Fruit fly (Drosophila melanogaster): Measurements from ENCODE around the gene CG34263.

- TF ChIP-seq CG15336 (GFP tag; IDR thresholded peaks at IDR 0.05): no peak
- TF ChIP-seq cyc (GFP tag; optimal IDR thresholded peaks at IDR 0.05): no peak
- TF ChIP-seq Hr39 (GFP tag; optimal IDR thresholded peaks at IDR 0.05): no peak
- no peak for TF ChIP-seq esn (GFP tag; optimal IDR thresholded peaks at IDR 0.05)
- TF ChIP-seq Sox102F (GFP tag; optimal IDR thresholded peaks at IDR 0.05): no peak
Observed at dm6 chr3L:315140-315539, 49.4 kb upstream of the CG34263 start.

All from whole organism, prepupa.